Fruit fly (Drosophila melanogaster) whole organism, prepupa: ENCODE measurements around the gene Pdh.

ENCODE experiments used
- CG1621 ChIP-seq: fragments of 200-800 bp; sonication (Bioruptor generic); optimal IDR thresholded peaks from 3 replicates; lab custom pipeline; 2018; ENCODE audit warnings: missing biosample characterization, mild to moderate bottlenecking, missing genetic modification characterization
- CG7368 ChIP-seq: fragments of 200-800 bp; sonication (Bioruptor generic); optimal IDR thresholded peaks from 3 replicates; lab custom pipeline; 2016; ENCODE audit warnings: missing biosample characterization, missing genetic modification characterization
- CG8632 ChIP-seq: fragments of 200-800 bp; sonication (Bioruptor generic); optimal IDR thresholded peaks from 3 replicates; lab custom pipeline; 2016; ENCODE audit warnings: missing biosample characterization, missing genetic modification characterization
- Hr38 ChIP-seq: sonication (Bioruptor generic); optimal IDR thresholded peaks from 2 replicates; lab custom pipeline; 2016; ENCODE audit warnings: missing biosample characterization, missing genetic modification characterization

DNA sequence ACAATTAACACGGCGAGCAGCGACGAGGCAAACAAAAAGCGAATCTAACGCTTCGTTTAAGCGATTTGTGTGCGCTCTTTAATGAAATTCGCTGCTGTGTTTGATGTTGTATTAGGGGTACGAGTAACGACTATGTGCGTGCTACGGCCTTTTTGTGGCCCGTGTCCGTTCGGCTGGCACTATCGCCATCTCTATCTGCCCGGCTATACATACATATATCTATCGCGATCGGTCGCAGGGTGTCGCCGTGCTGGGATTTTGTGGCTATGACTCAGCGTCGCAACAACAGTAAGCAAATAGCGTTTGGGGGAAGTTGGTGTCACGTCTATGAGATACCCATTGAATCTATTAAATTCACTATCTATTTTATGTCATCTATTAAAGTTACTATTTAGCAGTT is 39.6 kb upstream of the Pdh start:
- TF ChIP-seq Hr38 (GFP tag; lab: Kevin White, UChicago) (no peak), CG7368 (GFP tag; lab: Kevin White, UChicago) (no peak), CG8632 (GFP tag; lab: Kevin White, UChicago) (no peak), CG1621 (tag; lab: Kevin White, UChicago) (no peak)
